Fruit fly (Drosophila melanogaster) S2 (cell line): ENCODE data around the gene CG7551.

Experiments used
- CG8478 ChIP-seq: fragments of >200 bp; optimal IDR thresholded peaks from 2 replicates; lab custom pipeline; 2018
- CTCF ChIP-seq, 2 experiments: fragments of >200 bp; optimal IDR thresholded peaks; 2 replicates each; lab custom pipeline; 2018

- TF ChIP-seq CG8478 (lab: Kevin White, UChicago) = no peak
- TF ChIP-seq CTCF (optimal IDR thresholded peaks at IDR 0.05; lab: Kevin White, UChicago) = no peak
These were observed 22.0 kb downstream of the CG7551 start for dm6 chr3L:11480304-11480703.
